Worm (Caenorhabditis elegans): ENCODE results near the gene ZK616.1.

Gene ZK616.1

DNA sequence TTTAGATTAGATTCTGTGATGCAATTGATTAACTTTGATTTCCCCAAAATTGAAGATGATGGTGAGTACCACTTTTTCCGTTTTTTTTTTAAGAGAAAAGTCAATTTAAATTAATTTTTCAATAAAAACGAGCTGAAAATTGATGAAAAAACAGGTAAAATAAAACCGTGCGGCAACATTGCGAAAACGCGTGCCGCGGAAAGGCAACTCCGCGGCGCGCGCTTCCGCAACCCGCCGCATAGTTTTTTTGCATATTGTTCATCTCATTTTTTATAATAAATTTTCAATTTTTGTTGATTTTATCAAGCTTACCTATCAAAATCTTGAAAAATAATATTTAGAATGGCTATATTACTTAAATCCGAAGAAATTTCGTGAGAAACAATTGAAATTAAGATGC lies 29.8 kb upstream of the ZK616.1 start (continued):
- TF ChIP-seq lin-13 (GFP tag; optimal IDR thresholded peaks at IDR 0.05) (no peak), lin-38 (GFP tag; IDR thresholded peaks at IDR 0.05) (peak; percentile 58), snpc-4 (tag; optimal IDR thresholded peaks at IDR 0.05) (no peak), snpc-1.2 (GFP tag; IDR thresholded peaks at IDR 0.05) (peak; percentile 49; the same call in 1 of the 2 replicates), aha-1 (tag) (peak; percentile 43), nhr-10 (tag; optimal IDR thresholded peaks at IDR 0.05) (no peak), lsy-2 (tag; optimal IDR thresholded peaks at IDR 0.05) (peak in 1 of 2 experiments; percentile 58), unc-130 (GFP tag; optimal IDR thresholded peaks at IDR 0.05) (peak; percentile 2), mep-1 (tag; optimal IDR thresholded peaks at IDR 0.05) (peak; percentile 20)

DNA sequence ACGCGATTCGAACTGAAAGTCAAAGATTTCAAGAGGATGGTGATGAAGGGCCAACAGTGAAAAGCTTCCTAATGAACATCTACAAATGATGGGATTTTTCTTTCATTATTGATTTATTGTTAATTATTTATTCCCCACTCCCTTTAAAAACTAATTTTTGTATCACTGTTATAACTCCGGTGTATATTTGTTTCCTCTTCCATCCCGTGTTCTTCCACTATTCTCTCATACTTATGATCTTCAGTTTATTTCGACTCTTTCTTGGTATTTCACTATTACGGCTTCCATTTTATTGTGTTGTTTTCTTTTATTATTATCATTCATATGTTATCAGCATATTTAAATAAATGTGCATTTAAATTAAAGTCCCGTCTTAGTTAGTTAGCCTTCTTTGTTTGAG lies 26.4 kb upstream of the ZK616.1 start:
- TF ChIP-seq dve-1 (tag; optimal IDR thresholded peaks at IDR 0.05; ENCODE audit: insufficient read depth) (peak; percentile 36), F49E8.2 (tag; optimal IDR thresholded peaks at IDR 0.05; ENCODE audit: borderline replicate concordance) (no peak), ceh-20 (GFP tag; IDR thresholded peaks at IDR 0.05) (no peak), mdl-1 (tag; optimal IDR thresholded peaks at IDR 0.05) (no peak), dmd-6 (GFP tag; IDR thresholded peaks at IDR 0.05) (peak; percentile 37), egl-27 (tag; optimal IDR thresholded peaks at IDR 0.05) (no peak), php-3 (GFP tag; IDR thresholded peaks at IDR 0.05) (peak; percentile 5; the same call in 1 of the 2 replicates), nhr-77 (tag; optimal IDR thresholded peaks at IDR 0.05) (peak; percentile 14), pqm-1 (tag; optimal IDR thresholded peaks at IDR 0.05) (peak; percentile 8), mep-1 (tag; optimal IDR thresholded peaks at IDR 0.05) (peak; percentile 44), daf-16 (GFP tag; optimal IDR thresholded peaks at IDR 0.05) (no peak), daf-16 (tag; optimal IDR thresholded peaks at IDR 0.05) (peak; percentile 61), snpc-4 (tag; optimal IDR thresholded peaks at IDR 0.05) (no peak), unc-62 (GFP tag; optimal IDR thresholded peaks at IDR 0.05 in 1 of 2) (peak in 1 of 2 experiments; percentile 51), unc-62 (tag; optimal IDR thresholded peaks at IDR 0.05) (no peak), gei-8 (GFP tag; optimal IDR thresholded peaks at IDR 0.05) (no peak), egl-43 (GFP tag; IDR thresholded peaks at IDR 0.05) (no peak), zip-11 (GFP tag; IDR thresholded peaks at IDR 0.05) (no peak)

DNA sequence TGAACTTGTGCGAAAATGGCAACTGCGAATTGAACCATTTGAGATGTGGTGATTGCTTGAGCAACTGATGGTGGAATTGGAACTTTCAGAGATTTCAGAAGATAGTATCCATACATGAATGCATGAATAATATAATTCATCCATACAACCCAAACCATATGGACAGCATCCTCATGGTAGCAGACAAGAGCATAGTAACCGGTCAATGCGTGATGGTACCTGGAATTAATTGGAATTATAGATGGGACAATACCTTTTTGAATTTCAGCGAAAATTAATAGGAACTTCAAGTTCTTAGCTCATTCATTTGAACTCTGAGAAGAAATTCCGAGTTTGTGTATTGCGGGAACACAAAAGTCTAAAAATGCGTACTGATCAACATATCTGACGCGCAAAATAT lies 25.8 kb upstream of the ZK616.1 start:
- peak; percentile 53 for TF ChIP-seq aha-1 (tag)
- no peak for TF ChIP-seq nhr-42 (GFP tag; IDR thresholded peaks at IDR 0.05)
- peak; percentile 14; the same call in 1 of the 2 replicates for TF ChIP-seq lim-7 (GFP tag; IDR thresholded peaks at IDR 0.05)
- TF ChIP-seq tra-1 (GFP tag; IDR thresholded peaks at IDR 0.05): peak; percentile 18; the same call in 1 of the 2 replicates
- TF ChIP-seq ZK546.5 (tag; optimal IDR thresholded peaks at IDR 0.05): no peak
- TF ChIP-seq duxl-1 (tag; optimal IDR thresholded peaks at IDR 0.05; ENCODE audit: poor library complexity): peak; percentile 31
- TF ChIP-seq aly-2 (tag; optimal IDR thresholded peaks at IDR 0.05): no peak
- TF ChIP-seq D1046.2 (GFP tag; IDR thresholded peaks at IDR 0.05): peak; percentile 25; the same call in 1 of the 2 replicates
- TF ChIP-seq gei-8 (GFP tag; optimal IDR thresholded peaks at IDR 0.05): peak; percentile 57
- TF ChIP-seq daf-16 (GFP tag; optimal IDR thresholded peaks at IDR 0.05): no peak
- TF ChIP-seq daf-16 (tag; optimal IDR thresholded peaks at IDR 0.05): peak; percentile 4
- no peak for TF ChIP-seq nhr-76 (tag; optimal IDR thresholded peaks at IDR 0.05)
- peak; percentile 60; the same call in 1 of the 2 replicates for TF ChIP-seq Y105C5A.15 (GFP tag; IDR thresholded peaks at IDR 0.05)
- TF ChIP-seq mdl-1 (tag; optimal IDR thresholded peaks at IDR 0.05): no peak

DNA sequence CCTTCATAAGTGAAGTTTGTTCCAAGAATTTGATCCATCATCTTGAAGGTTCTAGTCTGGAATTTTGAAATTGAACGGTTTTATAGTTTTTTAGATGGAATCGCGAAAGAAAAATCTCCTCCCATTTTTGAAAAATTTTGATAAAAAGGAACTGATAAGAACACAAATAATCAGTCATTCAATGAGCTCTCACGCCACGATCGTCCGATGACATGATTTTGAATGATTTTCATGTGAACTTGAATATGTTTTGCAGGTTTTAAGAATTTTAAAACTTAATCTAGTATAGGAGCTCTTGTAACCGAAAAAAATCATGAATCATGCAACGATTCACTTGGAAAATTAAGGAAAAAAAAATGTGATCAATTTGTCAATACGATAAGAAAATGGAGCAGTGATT lies 23.6 kb upstream of the ZK616.1 start, which contains the start of gene elo-5:
Gene elo-5, minus strand, starts transcription at position 56 of the 400 bp plus-strand sequence.
- no peak for TF ChIP-seq zip-2 (tag; optimal IDR thresholded peaks at IDR 0.05)
- TF ChIP-seq daf-16 (GFP tag; optimal IDR thresholded peaks at IDR 0.05): no peak
- TF ChIP-seq daf-16 (tag; optimal IDR thresholded peaks at IDR 0.05): peak; percentile 75
- no peak for TF ChIP-seq mdl-1 (tag; optimal IDR thresholded peaks at IDR 0.05)
- no peak for TF ChIP-seq nhr-42 (GFP tag; IDR thresholded peaks at IDR 0.05)
- TF ChIP-seq nhr-11 (tag; optimal IDR thresholded peaks at IDR 0.05): no peak
- TF ChIP-seq F49E8.2 (tag; optimal IDR thresholded peaks at IDR 0.05; ENCODE audit: borderline replicate concordance): no peak
- no peak for TF ChIP-seq nhr-237 (tag; optimal IDR thresholded peaks at IDR 0.05)
- peak; percentile 53 for TF ChIP-seq dmd-6 (GFP tag; IDR thresholded peaks at IDR 0.05)
- peak; percentile 25 for TF ChIP-seq hlh-30 (tag; optimal IDR thresholded peaks at IDR 0.05; ENCODE audit: insufficient read depth)
- no peak for TF ChIP-seq ctbp-1 (GFP tag; IDR thresholded peaks at IDR 0.05)
- TF ChIP-seq R02D3.7 (tag; optimal IDR thresholded peaks at IDR 0.05): no peak
- TF ChIP-seq nhr-102 (tag; optimal IDR thresholded peaks at IDR 0.05): no peak
- no peak for TF ChIP-seq fkh-10 (GFP tag; optimal IDR thresholded peaks at IDR 0.05)
- TF ChIP-seq Y75B8A.6 (GFP tag; IDR thresholded peaks at IDR 0.05): no peak
- no peak for TF ChIP-seq lin-29 (GFP tag; IDR thresholded peaks at IDR 0.05)
- TF ChIP-seq cey-2 (tag; optimal IDR thresholded peaks at IDR 0.05; ENCODE audit: borderline replicate concordance, insufficient read depth): no peak
- TF ChIP-seq hlh-11 (tag; optimal IDR thresholded peaks at IDR 0.05): peak; percentile 63
- TF ChIP-seq dpl-1 (GFP tag; optimal IDR thresholded peaks at IDR 0.05): no peak
- peak; percentile 37 for TF ChIP-seq pqm-1 (tag; optimal IDR thresholded peaks at IDR 0.05)
